Worm (Caenorhabditis elegans) whole organism, L3 larva: ENCODE data around the gene K08E4.2.
A peak's percentile ranks its signal among the peaks of the same experiment; 100 is the strongest.

Source experiments
- ceh-28 ChIP-seq: fragments of 150-350 bp; optimal IDR thresholded peaks from 2 replicates; lab custom pipeline; 2014; ENCODE audit warnings: missing biosample characterization, missing genetic modification reagents, missing genetic modification characterization
- ceh-9 ChIP-seq: sonication (generic microtip); optimal IDR thresholded peaks from 2 replicates; lab custom pipeline; 2018; ENCODE audit warnings: missing biosample characterization, missing genetic modification characterization
- elt-3 ChIP-seq, 3 experiments: fragments of 150-350 bp in 1 of 3; sonication (generic microtip) in 2 of 3; optimal IDR thresholded peaks; 2 replicates in 2 of 3; 4 replicates in 1 of 3; lab custom pipeline; 2014 to 2017; ENCODE audit warnings: missing biosample characterization in 3 of 3, missing genetic modification characterization in 3 of 3
- fkh-10 ChIP-seq: sonication (generic microtip); optimal IDR thresholded peaks from 2 replicates; lab custom pipeline; 2017; ENCODE audit warnings: missing biosample characterization, missing genetic modification reagents, missing genetic modification characterization
- fos-1 ChIP-seq: fragments of 150-350 bp; optimal IDR thresholded peaks from 2 replicates; lab custom pipeline; 2014; ENCODE audit warnings: missing biosample characterization, missing genetic modification characterization
- nfya-1 ChIP-seq: sonication (generic microtip); optimal IDR thresholded peaks from 2 replicates; lab custom pipeline; 2017; ENCODE audit warnings: missing genetic modification characterization, mild to moderate bottlenecking, missing compliant biosample characterization, antibody characterized with exemption, moderate library complexity; ENCODE audit not compliant: insufficient read depth
- nhr-28 ChIP-seq: fragments of 150-350 bp; optimal IDR thresholded peaks from 2 replicates; lab custom pipeline; 2014; ENCODE audit warnings: missing biosample characterization, missing genetic modification characterization
- nhr-76 ChIP-seq: fragments of 150-350 bp; sonication (generic microtip); optimal IDR thresholded peaks from 5 replicates; lab custom pipeline; 2014; ENCODE audit warnings: missing biosample characterization, missing genetic modification characterization
- pqm-1 ChIP-seq: fragments of 150-350 bp; optimal IDR thresholded peaks from 2 replicates; lab custom pipeline; 2017; ENCODE audit warnings: missing biosample characterization, missing genetic modification characterization, inconsistent platforms
- zag-1 ChIP-seq: fragments of 150-350 bp; optimal IDR thresholded peaks from 2 replicates; lab custom pipeline; 2014; ENCODE audit warnings: missing biosample characterization, missing genetic modification characterization

DNA sequence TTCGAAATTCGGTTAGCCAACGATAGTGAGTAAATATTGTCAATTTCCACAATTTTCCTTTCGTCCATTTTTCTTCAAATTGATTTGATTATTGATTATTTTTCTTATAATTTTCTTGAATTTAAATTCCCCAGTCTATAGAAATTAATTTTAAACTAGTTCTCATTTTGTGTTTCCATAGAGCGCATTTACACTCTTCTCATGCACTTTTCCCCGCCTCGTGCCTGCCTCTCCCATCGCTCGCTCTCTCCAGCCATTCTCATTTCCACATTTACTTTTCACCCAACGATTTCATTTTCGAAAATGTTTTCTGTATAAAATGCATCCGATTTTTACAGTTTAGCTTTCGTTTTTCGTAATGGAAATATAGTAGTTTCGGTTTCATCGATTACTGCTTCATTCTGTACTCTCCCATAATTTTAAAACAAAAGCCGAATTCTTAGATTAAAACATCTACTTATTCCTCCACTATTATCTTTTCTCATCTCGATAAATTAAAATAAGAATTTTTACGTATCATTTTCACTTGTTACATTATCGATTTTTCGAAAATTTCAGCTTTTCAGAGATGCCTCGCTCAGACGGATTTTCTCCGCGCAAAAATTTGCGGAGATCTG is 22.6 kb upstream of the K08E4.2 start, which contains the start of gene lex-1:
- TF ChIP-seq ceh-9 (tag; lab: Kevin White, UChicago) = no peak
- no peak for TF ChIP-seq pqm-1 (tag; lab: Kevin White, UChicago)
- no peak for TF ChIP-seq fos-1 (tag; lab: Kevin White, UChicago)
- TF ChIP-seq fkh-10 (GFP tag; lab: Kevin White, UChicago) = no peak
- no peak for TF ChIP-seq ceh-28 (tag; lab: Kevin White, UChicago)
- peak; percentile 63 for TF ChIP-seq nfya-1 (tag; lab: Kevin White, UChicago)
- TF ChIP-seq nhr-76 (tag; lab: Kevin White, UChicago) = no peak
- no peak for TF ChIP-seq zag-1 (tag; lab: Kevin White, UChicago)
- no peak for TF ChIP-seq nhr-28 (tag; lab: Kevin White, UChicago)
- TF ChIP-seq elt-3 (tag; optimal IDR thresholded peaks at IDR 0.05; lab: Kevin White, UChicago) = no peak
